Worm (Caenorhabditis elegans) whole organism, young adult: ENCODE results near the gene stip-1.

Source experiments
- B0035.1 ChIP-seq: sonication (generic microtip); optimal IDR thresholded peaks from 2 replicates; lab custom pipeline; 2016; ENCODE audit warnings: missing genetic modification characterization, mild to moderate bottlenecking, missing compliant biosample characterization, missing genotype, missing genetic modification reagents
- B0261.1 ChIP-seq: sonication (generic microtip); optimal IDR thresholded peaks from 2 replicates; lab custom pipeline; 2016; ENCODE audit warnings: mild to moderate bottlenecking, missing genetic modification characterization, moderate library complexity, missing compliant biosample characterization
- B0336.3 ChIP-seq: fragments of 200-800 bp; sonication (Bioruptor generic); IDR thresholded peaks from 2 replicates; pipeline ENCODE4 v1.3.6; 2022; ENCODE audit warnings: missing genetic modification characterization, missing compliant biosample characterization
- F33H1.4 ChIP-seq: fragments of 200-800 bp; sonication (Bioruptor generic); IDR thresholded peaks from 2 replicates; pipeline ENCODE4 v1.3.6; 2022; ENCODE audit warnings: missing genetic modification reagents, missing genetic modification characterization, missing compliant biosample characterization
- F57A8.1 ChIP-seq: fragments of 200-800 bp; sonication (Bioruptor generic); optimal IDR thresholded peaks from 2 replicates; lab custom pipeline; 2018; ENCODE audit warnings: mild to moderate bottlenecking, missing genetic modification characterization, moderate library complexity, missing compliant biosample characterization
- F57C9.4 ChIP-seq: sonication (generic microtip); optimal IDR thresholded peaks from 2 replicates; lab custom pipeline; 2017; ENCODE audit warnings: mild to moderate bottlenecking, missing genetic modification characterization, missing compliant biosample characterization
- K11D2.4 ChIP-seq: fragments of 200-800 bp; sonication (Bioruptor generic); IDR thresholded peaks from 2 replicates; pipeline ENCODE4 v1.3.6; 2022; ENCODE audit warnings: missing genetic modification reagents, missing genetic modification characterization, missing compliant biosample characterization
- T07F8.4 ChIP-seq: sonication (generic microtip); optimal IDR thresholded peaks from 2 replicates; lab custom pipeline; 2016; ENCODE audit warnings: mild to moderate bottlenecking, missing genetic modification characterization, moderate library complexity, missing compliant biosample characterization
- Y53G8AR.9 ChIP-seq: fragments of 200-800 bp; sonication (Bioruptor generic); conservative IDR thresholded peaks from 2 replicates; pipeline ENCODE4 v1.3.6; 2022; ENCODE audit warnings: missing genetic modification reagents, missing genetic modification characterization, missing compliant biosample characterization
- akir-1 ChIP-seq: fragments of 200-800 bp; sonication (Bioruptor generic); optimal IDR thresholded peaks from 2 replicates; lab custom pipeline; 2018; ENCODE audit warnings: mild to moderate bottlenecking, missing genetic modification characterization, moderate library complexity, missing compliant biosample characterization
- aptf-2 ChIP-seq: fragments of 200-800 bp; sonication (Bioruptor generic); conservative IDR thresholded peaks from 2 replicates; pipeline ENCODE4 v1.3.6; 2022; ENCODE audit warnings: missing genetic modification reagents, missing genetic modification characterization, missing compliant biosample characterization
- cebp-1 ChIP-seq, 2 experiments: fragments of 200-800 bp in 1 of 2; sonication (Bioruptor generic) in 1 of 2; sonication (generic microtip) in 1 of 2; IDR thresholded peaks in 1 of 2; optimal IDR thresholded peaks in 1 of 2; 2 replicates each; pipeline versions ENCODE4 v1.3.6 to Lab custom; 2017 to 2022; ENCODE audit warnings: missing compliant biosample characterization in 2 of 2, missing genetic modification characterization in 2 of 2, mild to moderate bottlenecking in 1 of 2, missing genetic modification reagents in 1 of 2, moderate library complexity in 1 of 2
- cebp-2 ChIP-seq: fragments of 200-800 bp; sonication (Bioruptor generic); IDR thresholded peaks from 2 replicates; pipeline ENCODE4 v1.3.6; 2022; ENCODE audit warnings: missing genetic modification characterization, missing compliant biosample characterization
- ceh-27 ChIP-seq: fragments of 200-800 bp; sonication (Bioruptor generic); optimal IDR thresholded peaks from 2 replicates; lab custom pipeline; 2018; ENCODE audit warnings: mild to moderate bottlenecking, missing genetic modification characterization, moderate library complexity, missing compliant biosample characterization
- ceh-40 ChIP-seq: fragments of 200-800 bp; sonication (Bioruptor generic); IDR thresholded peaks from 2 replicates; pipeline ENCODE4 v1.3.6; 2022; ENCODE audit warnings: missing genetic modification characterization, missing compliant biosample characterization
- ceh-58 ChIP-seq: fragments of 200-800 bp; sonication (Bioruptor generic); IDR thresholded peaks from 2 replicates; pipeline ENCODE4 v1.3.6; 2022; ENCODE audit warnings: missing genetic modification characterization, missing compliant biosample characterization
- ekl-4 ChIP-seq: fragments of 200-800 bp; sonication (Bioruptor generic); IDR thresholded peaks from 2 replicates; pipeline ENCODE4 v1.3.6; 2022; ENCODE audit warnings: missing genetic modification reagents, missing genetic modification characterization, missing compliant biosample characterization
- fkh-3 ChIP-seq: sonication (generic microtip); optimal IDR thresholded peaks from 2 replicates; lab custom pipeline; 2016; ENCODE audit warnings: mild to moderate bottlenecking, missing genetic modification characterization, missing compliant biosample characterization
- hlh-12 ChIP-seq: sonication (generic microtip); optimal IDR thresholded peaks from 2 replicates; lab custom pipeline; 2016; ENCODE audit warnings: missing genetic modification characterization, missing compliant biosample characterization
- lag-1 ChIP-seq: fragments of 200-800 bp; sonication (Bioruptor generic); IDR thresholded peaks from 2 replicates; pipeline ENCODE4 v1.3.6; 2022; ENCODE audit warnings: missing genetic modification reagents, missing genetic modification characterization, missing compliant biosample characterization
- let-526 ChIP-seq: fragments of 200-800 bp; sonication (Bioruptor generic); IDR thresholded peaks from 2 replicates; pipeline ENCODE4 v1.3.6; 2022; ENCODE audit warnings: missing genetic modification reagents, missing genetic modification characterization, missing compliant biosample characterization
- lin-40 ChIP-seq: sonication (generic microtip); optimal IDR thresholded peaks from 2 replicates; lab custom pipeline; 2016; ENCODE audit warnings: missing genetic modification characterization, mild to moderate bottlenecking, missing compliant biosample characterization, missing genotype, missing genetic modification reagents
- lin-54 ChIP-seq: fragments of 200-800 bp; sonication (Bioruptor generic); optimal IDR thresholded peaks from 2 replicates; lab custom pipeline; 2018; ENCODE audit warnings: mild to moderate bottlenecking, missing genetic modification characterization, missing compliant biosample characterization
- lir-1 ChIP-seq: fragments of 200-800 bp; sonication (Bioruptor generic); conservative IDR thresholded peaks from 2 replicates; pipeline ENCODE4 v1.3.6; 2022; ENCODE audit warnings: missing genetic modification reagents, missing genetic modification characterization, missing compliant biosample characterization
- lsl-1 ChIP-seq: fragments of 200-800 bp; sonication (Bioruptor generic); optimal IDR thresholded peaks from 2 replicates; lab custom pipeline; 2018; ENCODE audit warnings: mild to moderate bottlenecking, missing genetic modification characterization, moderate library complexity, missing compliant biosample characterization
- madf-10 ChIP-seq: sonication (generic microtip); optimal IDR thresholded peaks from 2 replicates; lab custom pipeline; 2016; ENCODE audit warnings: mild to moderate bottlenecking, missing genetic modification characterization, missing compliant biosample characterization
- madf-3 ChIP-seq: fragments of 200-800 bp; sonication (Bioruptor generic); IDR thresholded peaks from 2 replicates; pipeline ENCODE4 v1.3.6; 2022; ENCODE audit warnings: missing genetic modification reagents, missing genetic modification characterization, missing compliant biosample characterization
- madf-6 ChIP-seq: fragments of 200-800 bp; sonication (Bioruptor generic); IDR thresholded peaks from 2 replicates; pipeline ENCODE4 v1.3.6; 2022; ENCODE audit warnings: missing genetic modification reagents, missing genetic modification characterization, missing compliant biosample characterization
- mcd-1 ChIP-seq: fragments of 200-800 bp; sonication (Bioruptor generic); IDR thresholded peaks from 2 replicates; pipeline ENCODE4 v1.3.6; 2022; ENCODE audit warnings: missing genetic modification reagents, missing genetic modification characterization, missing compliant biosample characterization
- mes-4 ChIP-seq: sonication (generic microtip); optimal IDR thresholded peaks from 2 replicates; lab custom pipeline; 2016; ENCODE audit warnings: missing genotype, missing genetic modification characterization, missing compliant biosample characterization
- mxl-1 ChIP-seq: sonication (generic microtip); optimal IDR thresholded peaks from 2 replicates; lab custom pipeline; 2016; ENCODE audit warnings: missing genetic modification characterization, missing compliant biosample characterization
- nfya-1 ChIP-seq: sonication (generic microtip); optimal IDR thresholded peaks from 2 replicates; lab custom pipeline; 2017; ENCODE audit warnings: antibody characterized with exemption, missing compliant biosample characterization, missing genetic modification characterization, borderline replicate concordance; ENCODE audit not compliant: insufficient read depth
- nfya-2 ChIP-seq: fragments of 200-800 bp; sonication (Bioruptor generic); IDR thresholded peaks from 2 replicates; pipeline ENCODE4 v1.3.6; 2022; ENCODE audit warnings: missing genetic modification reagents, missing genetic modification characterization, missing compliant biosample characterization
- nhr-27 ChIP-seq: fragments of 200-800 bp; sonication (Bioruptor generic); optimal IDR thresholded peaks from 2 replicates; lab custom pipeline; 2018; ENCODE audit warnings: mild to moderate bottlenecking, missing genetic modification characterization, moderate library complexity, missing compliant biosample characterization
- nhr-80 ChIP-seq: sonication (generic microtip); optimal IDR thresholded peaks from 2 replicates; lab custom pipeline; 2016; ENCODE audit warnings: missing genetic modification characterization, missing compliant biosample characterization
- pbrm-1 ChIP-seq: fragments of 200-800 bp; sonication (Bioruptor generic); IDR thresholded peaks from 2 replicates; pipeline ENCODE4 v1.3.6; 2022; ENCODE audit warnings: missing genetic modification reagents, missing genetic modification characterization, missing compliant biosample characterization
- pha-4 ChIP-seq: fragments of 150-350 bp; sonication (generic microtip); optimal IDR thresholded peaks from 2 replicates; lab custom pipeline; 2014; ENCODE audit warnings: missing biosample characterization, missing genetic modification reagents, missing genetic modification characterization
- repo-1 ChIP-seq: sonication (generic microtip); optimal IDR thresholded peaks from 2 replicates; lab custom pipeline; 2017; ENCODE audit warnings: mild to moderate bottlenecking, missing genetic modification characterization, missing compliant biosample characterization
- rpc-1 ChIP-seq, 2 experiments: fragments of 150-350 bp in 1 of 2; sonication (generic microtip) in 1 of 2; optimal IDR thresholded peaks; 2 replicates each; lab custom pipeline; 2014 to 2018; ENCODE audit warnings: missing biosample characterization in 1 of 2, missing genetic modification characterization in 1 of 2, missing genetic modification reagents in 1 of 2, missing genotype in 1 of 2
- sea-2 ChIP-seq: fragments of 200-800 bp; sonication (Bioruptor generic); IDR thresholded peaks from 2 replicates; pipeline ENCODE4 v1.3.6; 2022; ENCODE audit warnings: missing genetic modification characterization, missing compliant biosample characterization
- snpc-3.4 ChIP-seq: sonication (generic microtip); optimal IDR thresholded peaks from 2 replicates; lab custom pipeline; 2017; ENCODE audit warnings: missing genetic modification characterization, mild to moderate bottlenecking, missing compliant biosample characterization, antibody characterized with exemption, moderate library complexity, missing genotype, missing genetic modification reagents
- snpc-4 ChIP-seq, 5 experiments: fragments of 150-350 bp in 1 of 5; sonication (generic microtip) in 4 of 5; optimal IDR thresholded peaks; 2 replicates each; lab custom pipeline; 2014 to 2018; ENCODE audit warnings: missing genetic modification characterization in 5 of 5, missing biosample characterization in 3 of 5, antibody characterized with exemption in 2 of 5, mild to moderate bottlenecking in 2 of 5, missing compliant biosample characterization in 2 of 5, missing genotype in 2 of 5, moderate library complexity in 2 of 5, missing genetic modification reagents in 1 of 5
- tlf-1 ChIP-seq: fragments of 200-800 bp; sonication (Bioruptor generic); optimal IDR thresholded peaks from 2 replicates; lab custom pipeline; 2018; ENCODE audit warnings: mild to moderate bottlenecking, missing genetic modification characterization, missing compliant biosample characterization
- unc-62 ChIP-seq: fragments of 150-350 bp; optimal IDR thresholded peaks from 2 replicates; lab custom pipeline; 2014; ENCODE audit warnings: missing biosample characterization, missing genetic modification reagents, missing genetic modification characterization
- xnd-1 ChIP-seq: sonication (generic microtip); optimal IDR thresholded peaks from 2 replicates; lab custom pipeline; 2016; ENCODE audit warnings: missing genotype, missing genetic modification reagents, missing genetic modification characterization, missing compliant biosample characterization
- ztf-18 ChIP-seq: sonication (generic microtip); optimal IDR thresholded peaks from 2 replicates; lab custom pipeline; 2016; ENCODE audit warnings: missing genotype, mild to moderate bottlenecking, missing genetic modification characterization, missing compliant biosample characterization
- ztf-25 ChIP-seq: fragments of 200-800 bp; sonication (Bioruptor generic); IDR thresholded peaks from 2 replicates; pipeline ENCODE4 v1.3.6; 2022; ENCODE audit warnings: missing genetic modification reagents, missing genetic modification characterization, missing compliant biosample characterization

Gene stip-1

DNA sequence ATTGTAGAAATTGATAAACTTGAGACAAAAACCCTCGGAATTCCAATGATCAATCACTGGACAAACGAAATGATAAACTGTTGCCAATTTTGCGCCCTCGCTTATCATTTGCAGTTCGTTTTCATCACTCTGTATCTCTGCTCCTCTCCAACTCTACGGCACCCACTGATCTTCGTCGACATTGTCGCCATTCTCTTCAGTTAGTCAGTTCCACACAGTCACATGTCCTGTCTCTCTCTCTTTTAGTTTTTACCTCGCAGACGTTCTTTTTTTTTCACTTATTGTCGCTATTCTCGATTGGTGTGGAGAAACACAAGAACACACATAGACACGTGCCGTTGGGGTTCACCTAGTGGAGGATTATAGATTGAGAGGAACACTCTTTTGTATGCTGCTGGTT lies 39.2 kb upstream of the stip-1 start (continued):
- TF ChIP-seq xnd-1 (tag; lab: Kevin White, UChicago) (no peak), akir-1 (GFP tag; lab: Kevin White, UChicago) (no peak), snpc-4 (GFP tag; optimal IDR thresholded peaks at IDR 0.05; lab: Kevin White, UChicago) (no peak), snpc-4 (tag; optimal IDR thresholded peaks at IDR 0.05; lab: Kevin White, UChicago) (peak in 3 of 4 experiments; percentile 27 to 57 (median 32)), nhr-80 (tag; lab: Kevin White, UChicago) (peak; percentile 88), lir-1 (GFP tag; lab: Robert Waterston, UW) (no peak), ekl-4 (GFP tag; lab: Robert Waterston, UW) (peak; percentile 52), ztf-25 (GFP tag; lab: Robert Waterston, UW) (no peak), Y53G8AR.9 (GFP tag; lab: Robert Waterston, UW) (peak; percentile 6; the same call in 1 of the 2 replicates), sea-2 (no peak), pbrm-1 (peak; percentile 59; the same call in 1 of the 2 replicates), F57A8.1 (GFP tag; lab: Kevin White, UChicago) (no peak), lag-1 (GFP tag; lab: Robert Waterston, UW) (no peak), madf-3 (GFP tag; lab: Robert Waterston, UW) (no peak), F33H1.4 (GFP tag; lab: Robert Waterston, UW) (no peak), K11D2.4 (GFP tag; lab: Robert Waterston, UW) (peak; percentile 77), ceh-58 (no peak), B0261.1 (tag; lab: Kevin White, UChicago) (no peak), mes-4 (no peak), unc-62 (peak; percentile 25), B0336.3 (GFP tag; lab: Robert Waterston, UW) (peak; percentile 49; the same call in 1 of the 2 replicates), lsl-1 (GFP tag; lab: Kevin White, UChicago) (no peak), nhr-27 (tag; lab: Kevin White, UChicago) (no peak), cebp-2 (GFP tag; lab: Robert Waterston, UW) (no peak), ceh-40 (no peak), nfya-1 (tag; lab: Kevin White, UChicago) (no peak), F57C9.4 (tag; lab: Kevin White, UChicago) (no peak), fkh-3 (tag; lab: Kevin White, UChicago) (no peak), mxl-1 (no peak), madf-10 (tag; lab: Kevin White, UChicago) (peak; percentile 52), aptf-2 (no peak), let-526 (GFP tag; lab: Robert Waterston, UW) (peak; percentile 62; the same call in 1 of the 2 replicates), madf-6 (no peak), T07F8.4 (tag; lab: Kevin White, UChicago) (no peak)

ce11 chrII:10388041-10388706 lies 38.4 kb upstream of the stip-1 start:
- TF ChIP-seq mcd-1 (GFP tag; lab: Robert Waterston, UW) (peak; percentile 46; the same call in 1 of the 2 replicates), lin-40 (tag; lab: Kevin White, UChicago) (peak; percentile 59), snpc-3.4 (tag; lab: Kevin White, UChicago) (peak; percentile 36), repo-1 (tag; lab: Kevin White, UChicago) (peak; percentile 56), pha-4 (peak; percentile 54), B0035.1 (tag; lab: Kevin White, UChicago) (peak; percentile 11), lin-54 (peak; percentile 62), ceh-27 (GFP tag; lab: Kevin White, UChicago) (peak; percentile 0), nfya-2 (GFP tag; lab: Robert Waterston, UW) (no peak), rpc-1 (optimal IDR thresholded peaks at IDR 0.05; lab: Kevin White, UChicago) (peak; percentile 33), rpc-1 (tag; optimal IDR thresholded peaks at IDR 0.05; lab: Kevin White, UChicago) (no peak), hlh-12 (no peak), tlf-1 (peak; percentile 70), unc-62 (no peak), cebp-1 (GFP tag; IDR thresholded peaks at IDR 0.05; lab: Robert Waterston, UW) (no peak), cebp-1 (tag; optimal IDR thresholded peaks at IDR 0.05; lab: Kevin White, UChicago) (peak; percentile 68), madf-6 (peak; percentile 66), ztf-18 (tag; lab: Kevin White, UChicago) (peak; percentile 45), ceh-40 (no peak)
